Worm (Caenorhabditis elegans): ENCODE measurements around the gene C07G1.15.

DNA sequence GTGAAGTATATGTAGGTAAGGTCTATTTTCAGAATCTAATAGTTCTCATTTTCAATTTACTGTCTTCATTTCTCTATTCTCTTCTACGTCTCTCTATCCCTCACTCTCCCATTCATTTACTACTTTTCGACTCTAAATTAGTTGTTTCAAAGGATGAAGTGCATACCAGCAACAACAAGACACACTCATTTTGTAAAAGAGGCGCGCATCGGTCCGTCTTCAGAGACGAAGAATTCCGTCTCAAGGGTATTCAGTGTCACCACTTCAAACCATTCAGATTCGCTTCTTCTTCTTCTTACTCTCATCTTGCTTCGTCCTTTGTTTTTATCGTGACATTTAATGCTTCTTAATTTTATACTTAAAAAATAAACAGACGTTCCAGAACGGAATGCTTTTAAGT lies 1.6 kb downstream of the C07G1.15 start:
- TF ChIP-seq ztf-29 (GFP tag; IDR thresholded peaks at IDR 0.05), result no peak
- no peak for TF ChIP-seq ztf-23 (GFP tag; IDR thresholded peaks at IDR 0.05)
- TF ChIP-seq med-1 (GFP tag; optimal IDR thresholded peaks at IDR 0.05; ENCODE audit: insufficient read depth), result no peak
